Worm (Caenorhabditis elegans) whole organism, L4 larva: ENCODE data around the gene cka-2.

Experiments used
- T26A8.4 ChIP-seq: fragments of 200-800 bp; sonication (Bioruptor generic); IDR thresholded peaks from 2 replicates; pipeline ENCODE4 v1.3.6; 2022; ENCODE audit warnings: missing genetic modification characterization, missing compliant biosample characterization
- Y48G9A.11 ChIP-seq: fragments of 200-800 bp; sonication (Bioruptor generic); IDR thresholded peaks from 2 replicates; pipeline ENCODE4 v1.3.6; 2022; ENCODE audit warnings: missing genetic modification reagents, missing genetic modification characterization, missing compliant biosample characterization
- aha-1 ChIP-seq: fragments of 150-350 bp; peaks from one replicate; lab custom pipeline; 2014; ENCODE audit warnings: missing biosample characterization, missing genetic modification characterization
- ama-1 ChIP-seq: fragments of 150-350 bp; optimal IDR thresholded peaks from 2 replicates; lab custom pipeline; 2014; ENCODE audit warnings: inconsistent platforms, mixed read lengths
- attf-4 ChIP-seq: sonication (generic microtip); optimal IDR thresholded peaks from 3 replicates; lab custom pipeline; 2017; ENCODE audit warnings: missing biosample characterization, missing genetic modification characterization
- ceh-82 ChIP-seq: sonication (generic microtip); optimal IDR thresholded peaks from 2 replicates; lab custom pipeline; 2017; ENCODE audit warnings: missing biosample characterization, missing genetic modification characterization
- ces-1 ChIP-seq: fragments of 150-350 bp; sonication (generic microtip); optimal IDR thresholded peaks from 4 replicates; lab custom pipeline; 2014; ENCODE audit warnings: missing biosample characterization, missing genetic modification reagents, missing genetic modification characterization
- cey-2 ChIP-seq: sonication (generic microtip); optimal IDR thresholded peaks from 3 replicates; lab custom pipeline; 2017; ENCODE audit warnings: missing genetic modification characterization, mild to moderate bottlenecking, missing compliant biosample characterization, antibody characterized with exemption, borderline replicate concordance; ENCODE audit not compliant: insufficient read depth
- ctbp-1 ChIP-seq: fragments of 200-800 bp; sonication (Bioruptor generic); IDR thresholded peaks from 2 replicates; pipeline ENCODE4 v1.3.6; 2022; ENCODE audit warnings: missing genetic modification reagents, missing genetic modification characterization, missing compliant biosample characterization
- daf-16 ChIP-seq, 3 experiments: sonication (generic microtip); optimal IDR thresholded peaks; 2 replicates each; lab custom pipeline; 2016 to 2017; ENCODE audit warnings: missing genetic modification characterization in 3 of 3, missing genetic modification reagents in 3 of 3, mild to moderate bottlenecking in 2 of 3, missing compliant biosample characterization in 2 of 3, missing biosample characterization in 1 of 3, moderate library complexity in 1 of 3
- daf-19 ChIP-seq: fragments of 200-800 bp; sonication (Bioruptor generic); conservative IDR thresholded peaks from 2 replicates; pipeline ENCODE4 v1.3.6; 2022; ENCODE audit warnings: missing genetic modification characterization, missing compliant biosample characterization
- dmd-6 ChIP-seq: fragments of 200-800 bp; sonication (Bioruptor generic); IDR thresholded peaks from 2 replicates; pipeline ENCODE4 v1.3.6; 2022; ENCODE audit warnings: missing genetic modification reagents, missing genetic modification characterization, missing compliant biosample characterization
- dmd-9 ChIP-seq: fragments of 200-800 bp; sonication (Bioruptor generic); IDR thresholded peaks from 2 replicates; pipeline ENCODE4 v1.3.6; 2022; ENCODE audit warnings: missing genetic modification reagents, missing genetic modification characterization, missing compliant biosample characterization
- dve-1 ChIP-seq: sonication (generic microtip); optimal IDR thresholded peaks from 2 replicates; lab custom pipeline; 2017; ENCODE audit warnings: antibody characterized with exemption, mild to moderate bottlenecking, missing genetic modification characterization, missing compliant biosample characterization; ENCODE audit not compliant: insufficient read depth
- fos-1 ChIP-seq: fragments of 150-350 bp; optimal IDR thresholded peaks from 2 replicates; lab custom pipeline; 2014; ENCODE audit warnings: missing biosample characterization, missing genetic modification characterization
- gei-8 ChIP-seq: fragments of 200-800 bp; sonication (Bioruptor generic); optimal IDR thresholded peaks from 2 replicates; lab custom pipeline; 2018; ENCODE audit warnings: mild to moderate bottlenecking, missing genetic modification characterization, missing compliant biosample characterization
- hlh-11 ChIP-seq: fragments of 200-800 bp; sonication (Bioruptor generic); optimal IDR thresholded peaks from 2 replicates; lab custom pipeline; 2018; ENCODE audit warnings: mild to moderate bottlenecking, missing genetic modification characterization, missing compliant biosample characterization
- hlh-30 ChIP-seq: sonication (generic microtip); optimal IDR thresholded peaks from 2 replicates; lab custom pipeline; 2017; ENCODE audit warnings: antibody characterized with exemption, mild to moderate bottlenecking, missing genetic modification characterization, missing compliant biosample characterization; ENCODE audit not compliant: insufficient read depth
- hmg-1.1 ChIP-seq: fragments of 200-800 bp; sonication (Bioruptor generic); IDR thresholded peaks from 2 replicates; pipeline ENCODE4 v1.3.6; 2022; ENCODE audit warnings: missing genetic modification reagents, missing genetic modification characterization, missing compliant biosample characterization
- lim-7 ChIP-seq: fragments of 200-800 bp; sonication (Bioruptor generic); IDR thresholded peaks from 2 replicates; pipeline ENCODE4 v1.3.6; 2022; ENCODE audit warnings: missing genetic modification characterization, missing compliant biosample characterization
- lin-29 ChIP-seq: fragments of 200-800 bp; sonication (Bioruptor generic); IDR thresholded peaks from 2 replicates; pipeline ENCODE4 v1.3.6; 2022; ENCODE audit warnings: missing genetic modification reagents, missing genetic modification characterization, missing compliant biosample characterization
- lsy-2 ChIP-seq, 2 experiments: fragments of 150-350 bp in 1 of 2; sonication (generic microtip) in 1 of 2; optimal IDR thresholded peaks; 2 replicates each; lab custom pipeline; 2014 to 2017; ENCODE audit warnings: missing biosample characterization in 2 of 2, missing genetic modification characterization in 2 of 2
- mdl-1 ChIP-seq, 2 experiments: fragments of 150-350 bp in 1 of 2; sonication (generic microtip) in 1 of 2; optimal IDR thresholded peaks; 2 replicates each; lab custom pipeline; 2014 to 2017; ENCODE audit warnings: missing biosample characterization in 2 of 2, missing genetic modification characterization in 2 of 2
- mdt-29 ChIP-seq: fragments of 200-800 bp; sonication (Bioruptor generic); IDR thresholded peaks from 2 replicates; pipeline ENCODE4 v1.3.6; 2022; ENCODE audit warnings: missing genetic modification reagents, missing genetic modification characterization, missing compliant biosample characterization
- mep-1 ChIP-seq: fragments of 150-350 bp; sonication (generic microtip); optimal IDR thresholded peaks from 3 replicates; lab custom pipeline; 2014; ENCODE audit warnings: missing biosample characterization, missing genetic modification characterization
- mxl-3 ChIP-seq: fragments of 200-800 bp; sonication (Bioruptor generic); optimal IDR thresholded peaks from 2 replicates; lab custom pipeline; 2018; ENCODE audit warnings: mild to moderate bottlenecking, missing genetic modification characterization, missing compliant biosample characterization
- nhr-102 ChIP-seq: sonication (generic microtip); optimal IDR thresholded peaks from 2 replicates; lab custom pipeline; 2016; ENCODE audit warnings: mild to moderate bottlenecking, missing genetic modification characterization, moderate library complexity, missing compliant biosample characterization
- nhr-11 ChIP-seq: fragments of 150-350 bp; optimal IDR thresholded peaks from 2 replicates; lab custom pipeline; 2014; ENCODE audit warnings: missing biosample characterization, missing genetic modification characterization
- nhr-25 ChIP-seq: sonication (generic microtip); optimal IDR thresholded peaks from 2 replicates; lab custom pipeline; 2017; ENCODE audit warnings: missing genetic modification characterization, mild to moderate bottlenecking, missing compliant biosample characterization, antibody characterized with exemption, moderate library complexity, borderline replicate concordance; ENCODE audit not compliant: insufficient read depth
- nhr-28 ChIP-seq: fragments of 150-350 bp; optimal IDR thresholded peaks from 2 replicates; lab custom pipeline; 2014; ENCODE audit warnings: missing biosample characterization, missing genetic modification characterization
- nhr-41 ChIP-seq: fragments of 200-800 bp; sonication (Bioruptor generic); IDR thresholded peaks from 2 replicates; pipeline ENCODE4 v1.3.6; 2022; ENCODE audit warnings: missing genetic modification reagents, missing genetic modification characterization, missing compliant biosample characterization
- nhr-42 ChIP-seq: fragments of 200-800 bp; sonication (Bioruptor generic); IDR thresholded peaks from 2 replicates; pipeline ENCODE4 v1.3.6; 2022; ENCODE audit warnings: missing genetic modification characterization, missing compliant biosample characterization
- nhr-77 ChIP-seq: fragments of 150-350 bp; optimal IDR thresholded peaks from 2 replicates; lab custom pipeline; 2014; ENCODE audit warnings: missing biosample characterization, missing genetic modification characterization
- pha-4 ChIP-seq, 2 experiments: fragments of 150-350 bp in 1 of 2; fragments of 200-800 bp in 1 of 2; sonication (Bioruptor generic) in 1 of 2; IDR thresholded peaks in 1 of 2; optimal IDR thresholded peaks in 1 of 2; 2 replicates each; pipeline versions ENCODE4 v1.3.6 to Lab custom; 2014 to 2022; ENCODE audit warnings: missing genetic modification characterization in 2 of 2, missing genetic modification reagents in 2 of 2, missing biosample characterization in 1 of 2, missing compliant biosample characterization in 1 of 2
- php-3 ChIP-seq: fragments of 200-800 bp; sonication (Bioruptor generic); IDR thresholded peaks from 2 replicates; pipeline ENCODE4 v1.3.6; 2022; ENCODE audit warnings: missing genetic modification reagents, missing genetic modification characterization, missing compliant biosample characterization
- pqm-1 ChIP-seq: sonication (generic microtip); optimal IDR thresholded peaks from 2 replicates; lab custom pipeline; 2017; ENCODE audit warnings: missing biosample characterization, missing genetic modification characterization
- sdz-12 ChIP-seq: fragments of 200-800 bp; sonication (Bioruptor generic); optimal IDR thresholded peaks from 2 replicates; lab custom pipeline; 2018; ENCODE audit warnings: mild to moderate bottlenecking, missing genetic modification characterization, missing compliant biosample characterization
- snpc-4 ChIP-seq: fragments of 150-350 bp; optimal IDR thresholded peaks from 2 replicates; lab custom pipeline; 2014; ENCODE audit warnings: missing biosample characterization, missing genetic modification characterization
- spr-1 ChIP-seq: sonication (generic microtip); optimal IDR thresholded peaks from 2 replicates; lab custom pipeline; 2016; ENCODE audit warnings: mild to moderate bottlenecking, missing genetic modification characterization, missing compliant biosample characterization
- tra-1 ChIP-seq: fragments of 200-800 bp; sonication (Bioruptor generic); IDR thresholded peaks from 2 replicates; pipeline ENCODE4 v1.3.6; 2022; ENCODE audit warnings: missing genetic modification reagents, missing genetic modification characterization, missing compliant biosample characterization
- zag-1 ChIP-seq: fragments of 150-350 bp; optimal IDR thresholded peaks from 2 replicates; lab custom pipeline; 2014; ENCODE audit warnings: missing biosample characterization, missing genetic modification characterization
- zip-11 ChIP-seq: fragments of 200-800 bp; sonication (Bioruptor generic); IDR thresholded peaks from 2 replicates; pipeline ENCODE4 v1.3.6; 2022; ENCODE audit warnings: missing genetic modification characterization, missing compliant biosample characterization
- zip-2 ChIP-seq: fragments of 150-350 bp; optimal IDR thresholded peaks from 2 replicates; lab custom pipeline; 2014; ENCODE audit warnings: missing biosample characterization, missing genetic modification characterization

The cka-2 gene

DNA sequence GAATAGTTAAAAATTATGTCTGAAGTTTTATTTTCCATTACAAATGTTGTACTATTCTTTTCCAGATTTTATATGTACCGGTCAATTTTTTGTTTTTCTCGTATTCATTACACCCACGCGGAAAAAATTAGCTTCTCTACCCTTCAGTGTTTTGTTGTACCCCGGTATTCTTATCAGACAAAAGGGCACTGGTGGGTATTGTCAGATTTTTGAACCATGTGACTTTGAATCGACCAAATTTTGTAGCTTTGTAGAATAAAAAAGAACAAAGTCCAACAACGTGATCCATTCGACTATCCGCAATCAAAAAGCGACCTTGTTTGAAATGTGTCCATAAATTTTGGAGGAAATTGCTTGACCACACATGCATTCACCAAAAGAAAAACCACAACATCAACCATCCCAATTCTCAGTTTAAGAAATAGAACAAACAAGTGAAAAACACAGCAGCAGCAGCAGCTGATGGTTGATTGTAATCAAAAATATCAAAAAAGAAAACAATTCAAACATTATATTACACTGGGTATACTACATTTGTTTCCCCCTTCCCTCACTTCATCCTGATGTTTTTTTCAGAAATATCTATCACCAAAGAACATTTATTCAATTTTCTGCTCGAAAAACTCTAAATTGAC lies 41.3 kb upstream of the cka-2 start (continued):
- TF ChIP-seq pha-4 (GFP tag; IDR thresholded peaks at IDR 0.05; lab: Robert Waterston, UW) = no peak
- TF ChIP-seq pha-4 (tag; optimal IDR thresholded peaks at IDR 0.05; lab: Kevin White, UChicago) = no peak
- no peak for TF ChIP-seq T26A8.4 (GFP tag; lab: Robert Waterston, UW)
- TF ChIP-seq fos-1 (tag; lab: Kevin White, UChicago) = no peak
- no peak for TF ChIP-seq cey-2
- no peak for TF ChIP-seq hmg-1.1 (GFP tag; lab: Robert Waterston, UW)
- TF ChIP-seq nhr-25 (tag; lab: Kevin White, UChicago) = no peak
- no peak for TF ChIP-seq sdz-12 (GFP tag; lab: Kevin White, UChicago)
- no peak for TF ChIP-seq ctbp-1
- TF ChIP-seq nhr-42 (GFP tag; lab: Robert Waterston, UW) = no peak
- no peak for TF ChIP-seq zag-1 (tag; lab: Kevin White, UChicago)
- TF ChIP-seq dmd-6 = peak; percentile 15; the same call in 1 of the 2 replicates

DNA sequence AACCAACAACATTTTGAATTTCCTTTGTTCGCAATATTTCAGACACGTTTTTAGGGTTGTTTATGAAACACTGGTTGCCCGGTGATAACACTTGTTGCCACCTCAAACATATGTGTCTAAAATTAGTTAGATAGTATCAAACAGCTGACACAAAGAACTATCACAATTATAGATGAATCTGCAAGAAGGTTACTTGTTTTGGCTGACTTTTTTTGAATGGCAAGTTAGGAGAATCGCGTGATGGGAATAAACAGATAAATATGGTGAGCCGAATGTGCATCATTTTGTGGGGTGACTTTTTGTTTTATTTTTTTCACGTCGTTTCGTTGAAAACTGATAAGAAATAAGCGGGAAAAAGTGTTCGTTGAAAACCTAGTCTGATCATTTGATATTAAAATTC lies 40.8 kb upstream of the cka-2 start:
- TF ChIP-seq attf-4 (tag; lab: Kevin White, UChicago) = no peak
- no peak for TF ChIP-seq ces-1
- no peak for TF ChIP-seq Y48G9A.11
- TF ChIP-seq dve-1 (tag; lab: Kevin White, UChicago) = peak; percentile 84
- TF ChIP-seq nhr-41 = no peak
- peak; percentile 36 for TF ChIP-seq hlh-30 (tag; lab: Kevin White, UChicago)
- peak in 1 of 2 experiments; percentile 3 for TF ChIP-seq daf-16 (GFP tag; optimal IDR thresholded peaks at IDR 0.05; lab: Kevin White, UChicago)
- TF ChIP-seq daf-16 (tag; optimal IDR thresholded peaks at IDR 0.05; lab: Kevin White, UChicago) = peak; percentile 99
- peak; percentile 92 for TF ChIP-seq aha-1 (tag; lab: Kevin White, UChicago)
- 0 out of 2 replicates have a peak, but pooled peaks have one; percentile 51 for TF ChIP-seq tra-1 (GFP tag; lab: Robert Waterston, UW)
- TF ChIP-seq dmd-6 = peak; percentile 75
- no peak for TF ChIP-seq pha-4 (GFP tag; IDR thresholded peaks at IDR 0.05; lab: Robert Waterston, UW)
- no peak for TF ChIP-seq pha-4 (tag; optimal IDR thresholded peaks at IDR 0.05; lab: Kevin White, UChicago)
- TF ChIP-seq pqm-1 (tag; lab: Kevin White, UChicago) = peak; percentile 62
- no peak for TF ChIP-seq snpc-4
- no peak for TF ChIP-seq mdl-1 (tag; optimal IDR thresholded peaks at IDR 0.05; lab: Kevin White, UChicago)
- peak; percentile 43; the same call in 1 of the 2 replicates for TF ChIP-seq php-3 (GFP tag; lab: Robert Waterston, UW)
- peak; percentile 76 for TF ChIP-seq mdt-29 (GFP tag; lab: Robert Waterston, UW)
- no peak for TF ChIP-seq hmg-1.1 (GFP tag; lab: Robert Waterston, UW)
- no peak for TF ChIP-seq dmd-9 (GFP tag; lab: Robert Waterston, UW)
- TF ChIP-seq nhr-28 (tag; lab: Kevin White, UChicago) = peak; percentile 36
- TF ChIP-seq hlh-11 (tag; lab: Kevin White, UChicago) = peak; percentile 73
- no peak for TF ChIP-seq zip-11 (GFP tag; lab: Robert Waterston, UW)
- peak in 1 of 2 experiments; percentile 0 for TF ChIP-seq lsy-2 (tag; optimal IDR thresholded peaks at IDR 0.05; lab: Kevin White, UChicago)
- TF ChIP-seq mxl-3 = peak; percentile 3
- TF ChIP-seq mep-1 (tag; lab: Kevin White, UChicago) = peak; percentile 37
- TF ChIP-seq, all 104 proteins: peak for 14

DNA sequence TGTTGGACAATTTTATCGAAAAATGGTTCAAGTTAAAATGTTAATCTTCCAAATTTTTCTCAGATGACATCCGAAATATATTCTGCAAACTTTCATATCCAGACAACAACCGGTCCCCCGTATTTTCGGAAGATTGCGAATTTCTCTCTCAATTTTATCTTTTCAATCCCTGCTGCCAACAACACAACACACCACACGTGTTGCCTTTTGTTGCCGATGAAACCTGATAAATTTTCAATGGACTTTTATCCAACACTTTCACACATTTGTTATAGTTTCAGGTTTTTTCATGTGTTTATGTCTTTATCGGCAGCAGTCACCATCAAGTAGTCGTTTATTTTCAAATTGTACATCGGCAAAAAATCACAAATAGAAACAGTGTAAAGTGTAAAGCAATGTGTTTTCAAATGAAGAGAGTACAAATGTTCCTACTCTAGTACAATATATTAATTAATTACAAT lies 39.7 kb upstream of the cka-2 start:
- TF ChIP-seq nhr-102 (tag; lab: Kevin White, UChicago) = peak; percentile 38
- TF ChIP-seq nhr-28 (tag; lab: Kevin White, UChicago) = peak; percentile 18
- TF ChIP-seq hmg-1.1 (GFP tag; lab: Robert Waterston, UW) = 0 out of 2 replicates have a peak, but pooled peaks have one; percentile 7
- peak; percentile 45 for TF ChIP-seq hlh-11 (tag; lab: Kevin White, UChicago)
- no peak for TF ChIP-seq nhr-11 (tag; lab: Kevin White, UChicago)
- no peak for TF ChIP-seq lin-29 (GFP tag; lab: Robert Waterston, UW)
- TF ChIP-seq ama-1 (lab: Kevin White, UChicago) = peak; percentile 91
- TF ChIP-seq dmd-9 (GFP tag; lab: Robert Waterston, UW) = no peak
- TF ChIP-seq fos-1 (tag; lab: Kevin White, UChicago) = no peak
- TF ChIP-seq mep-1 (tag; lab: Kevin White, UChicago) = peak; percentile 48
- TF ChIP-seq zip-2 (tag; lab: Kevin White, UChicago) = peak; percentile 23
- no peak for TF ChIP-seq gei-8 (GFP tag; lab: Kevin White, UChicago)
- peak; percentile 2 for TF ChIP-seq spr-1
- TF ChIP-seq T26A8.4 (GFP tag; lab: Robert Waterston, UW) = peak; percentile 62; the same call in 1 of the 2 replicates
- TF ChIP-seq daf-19 = no peak
- TF ChIP-seq ceh-82 (tag; lab: Kevin White, UChicago) = no peak
- peak; percentile 14; the same call in 1 of the 2 replicates for TF ChIP-seq nhr-42 (GFP tag; lab: Robert Waterston, UW)
- no peak for TF ChIP-seq pha-4 (GFP tag; IDR thresholded peaks at IDR 0.05; lab: Robert Waterston, UW)
- TF ChIP-seq pha-4 (tag; optimal IDR thresholded peaks at IDR 0.05; lab: Kevin White, UChicago) = no peak
- TF ChIP-seq nhr-77 (tag; lab: Kevin White, UChicago) = peak; percentile 37
- TF ChIP-seq dmd-6 = peak; percentile 26; the same call in 1 of the 2 replicates
- 0 out of 2 replicates have a peak, but pooled peaks have one; percentile 54 for TF ChIP-seq lim-7 (GFP tag; lab: Robert Waterston, UW)
- TF ChIP-seq mdt-29 (GFP tag; lab: Robert Waterston, UW) = no peak
